Worm (Caenorhabditis elegans) whole organism, L3 larva: ENCODE data around the gene C16D9.9.

Experiments used
- R02D3.7 ChIP-seq: fragments of 150-350 bp; optimal IDR thresholded peaks from 2 replicates; lab custom pipeline; 2014; ENCODE audit warnings: missing biosample characterization, missing genetic modification characterization
- ZK546.5 ChIP-seq: sonication (generic microtip); optimal IDR thresholded peaks from 2 replicates; lab custom pipeline; 2017; ENCODE audit warnings: missing biosample characterization, missing genetic modification characterization
- aly-2 ChIP-seq: fragments of 150-350 bp; optimal IDR thresholded peaks from 2 replicates; lab custom pipeline; 2014; ENCODE audit warnings: missing biosample characterization, missing genetic modification characterization
- ama-1 ChIP-seq: fragments of 150-350 bp; optimal IDR thresholded peaks from 2 replicates; lab custom pipeline; 2018
- ceh-28 ChIP-seq: fragments of 150-350 bp; optimal IDR thresholded peaks from 2 replicates; lab custom pipeline; 2014; ENCODE audit warnings: missing biosample characterization, missing genetic modification reagents, missing genetic modification characterization
- ceh-82 ChIP-seq: fragments of 150-350 bp; optimal IDR thresholded peaks from 2 replicates; lab custom pipeline; 2014; ENCODE audit warnings: missing biosample characterization, missing genetic modification characterization
- ceh-9 ChIP-seq: sonication (generic microtip); optimal IDR thresholded peaks from 2 replicates; lab custom pipeline; 2018; ENCODE audit warnings: missing biosample characterization, missing genetic modification characterization
- egl-27 ChIP-seq: sonication (generic microtip); optimal IDR thresholded peaks from 4 replicates; lab custom pipeline; 2017; ENCODE audit warnings: missing biosample characterization, missing genetic modification reagents, missing genetic modification characterization
- elt-1 ChIP-seq: fragments of 150-350 bp; optimal IDR thresholded peaks from 2 replicates; lab custom pipeline; 2014; ENCODE audit warnings: missing biosample characterization, missing genetic modification characterization
- elt-2 ChIP-seq: sonication (generic microtip); optimal IDR thresholded peaks from 2 replicates; lab custom pipeline; 2016; ENCODE audit warnings: missing genetic modification reagents, mild to moderate bottlenecking, missing genetic modification characterization, missing compliant biosample characterization
- elt-3 ChIP-seq, 3 experiments: fragments of 150-350 bp in 1 of 3; sonication (generic microtip) in 2 of 3; optimal IDR thresholded peaks; 2 replicates in 2 of 3; 4 replicates in 1 of 3; lab custom pipeline; 2014 to 2017; ENCODE audit warnings: missing biosample characterization in 3 of 3, missing genetic modification characterization in 3 of 3
- eor-1 ChIP-seq, 2 experiments: fragments of 150-350 bp; optimal IDR thresholded peaks; 2 replicates each; lab custom pipeline; 2014 to 2018; ENCODE audit warnings: missing biosample characterization in 2 of 2, missing genetic modification characterization in 2 of 2
- fkh-10 ChIP-seq: sonication (generic microtip); optimal IDR thresholded peaks from 2 replicates; lab custom pipeline; 2017; ENCODE audit warnings: missing biosample characterization, missing genetic modification reagents, missing genetic modification characterization
- fkh-2 ChIP-seq: fragments of 150-350 bp; optimal IDR thresholded peaks from 2 replicates; lab custom pipeline; 2014; ENCODE audit warnings: missing biosample characterization, missing genetic modification reagents, missing genetic modification characterization
- fos-1 ChIP-seq: fragments of 150-350 bp; optimal IDR thresholded peaks from 2 replicates; lab custom pipeline; 2014; ENCODE audit warnings: missing biosample characterization, missing genetic modification characterization
- hmg-11 ChIP-seq: sonication (generic microtip); optimal IDR thresholded peaks from 2 replicates; lab custom pipeline; 2016; ENCODE audit warnings: missing genetic modification characterization, missing compliant biosample characterization
- lin-15B ChIP-seq: fragments of 150-350 bp; optimal IDR thresholded peaks from 2 replicates; lab custom pipeline; 2014; ENCODE audit warnings: missing biosample characterization, missing genetic modification characterization
- lin-39 ChIP-seq: fragments of 150-350 bp; optimal IDR thresholded peaks from 2 replicates; lab custom pipeline; 2018; ENCODE audit warnings: missing biosample characterization, missing genetic modification reagents, missing genetic modification characterization
- lsy-12 ChIP-seq: sonication (generic microtip); optimal IDR thresholded peaks from 2 replicates; lab custom pipeline; 2016; ENCODE audit warnings: mild to moderate bottlenecking, missing genetic modification characterization, missing compliant biosample characterization
- mdl-1 ChIP-seq: fragments of 150-350 bp; optimal IDR thresholded peaks from 2 replicates; lab custom pipeline; 2014; ENCODE audit warnings: missing biosample characterization, missing genetic modification characterization
- mml-1 ChIP-seq: fragments of 150-350 bp; sonication (generic microtip); optimal IDR thresholded peaks from 3 replicates; lab custom pipeline; 2014; ENCODE audit warnings: missing biosample characterization, missing genetic modification characterization
- nfya-1 ChIP-seq: sonication (generic microtip); optimal IDR thresholded peaks from 2 replicates; lab custom pipeline; 2017; ENCODE audit warnings: missing genetic modification characterization, mild to moderate bottlenecking, missing compliant biosample characterization, antibody characterized with exemption, moderate library complexity; ENCODE audit not compliant: insufficient read depth
- nhr-11 ChIP-seq: fragments of 150-350 bp; optimal IDR thresholded peaks from 2 replicates; lab custom pipeline; 2014; ENCODE audit warnings: missing biosample characterization, missing genetic modification characterization
- nhr-12 ChIP-seq: fragments of 150-350 bp; optimal IDR thresholded peaks from 2 replicates; lab custom pipeline; 2014; ENCODE audit warnings: missing biosample characterization, missing genetic modification characterization
- nhr-23 ChIP-seq: fragments of 150-350 bp; optimal IDR thresholded peaks from 2 replicates; lab custom pipeline; 2014; ENCODE audit warnings: missing biosample characterization, missing genetic modification reagents, missing genetic modification characterization
- nhr-237 ChIP-seq: fragments of 150-350 bp; optimal IDR thresholded peaks from 2 replicates; lab custom pipeline; 2014; ENCODE audit warnings: missing biosample characterization, missing genetic modification characterization
- nhr-25 ChIP-seq: sonication (generic microtip); optimal IDR thresholded peaks from 2 replicates; lab custom pipeline; 2017; ENCODE audit warnings: missing biosample characterization, missing genetic modification characterization
- nhr-43 ChIP-seq: sonication (generic microtip); optimal IDR thresholded peaks from 2 replicates; lab custom pipeline; 2016; ENCODE audit warnings: mild to moderate bottlenecking, missing genetic modification characterization, missing compliant biosample characterization; ENCODE audit not compliant: poor library complexity, severe bottlenecking
- nhr-67 ChIP-seq: fragments of 150-350 bp; optimal IDR thresholded peaks from 2 replicates; lab custom pipeline; 2014; ENCODE audit warnings: missing biosample characterization, missing genetic modification characterization
- nhr-76 ChIP-seq: fragments of 150-350 bp; sonication (generic microtip); optimal IDR thresholded peaks from 5 replicates; lab custom pipeline; 2014; ENCODE audit warnings: missing biosample characterization, missing genetic modification characterization
- pha-4 ChIP-seq: fragments of 150-350 bp; optimal IDR thresholded peaks from 2 replicates; lab custom pipeline; 2014; ENCODE audit warnings: missing biosample characterization, missing genetic modification reagents, missing genetic modification characterization
- pqm-1 ChIP-seq: fragments of 150-350 bp; optimal IDR thresholded peaks from 2 replicates; lab custom pipeline; 2017; ENCODE audit warnings: missing biosample characterization, missing genetic modification characterization, inconsistent platforms
- sea-2 ChIP-seq: fragments of 150-350 bp; sonication (generic microtip); optimal IDR thresholded peaks from 4 replicates; lab custom pipeline; 2014; ENCODE audit warnings: missing biosample characterization, missing genetic modification reagents, missing genetic modification characterization
- snpc-4 ChIP-seq: fragments of 150-350 bp; optimal IDR thresholded peaks from 2 replicates; lab custom pipeline; 2014; ENCODE audit warnings: missing biosample characterization, missing genetic modification characterization
- unc-39 ChIP-seq: sonication (generic microtip); optimal IDR thresholded peaks from 4 replicates; lab custom pipeline; 2017; ENCODE audit warnings: missing biosample characterization, missing genetic modification characterization
- unc-62 ChIP-seq: fragments of 150-350 bp; sonication (generic microtip); optimal IDR thresholded peaks from 4 replicates; lab custom pipeline; 2014; ENCODE audit warnings: missing biosample characterization, missing genetic modification reagents, missing genetic modification characterization
- zag-1 ChIP-seq: fragments of 150-350 bp; optimal IDR thresholded peaks from 2 replicates; lab custom pipeline; 2014; ENCODE audit warnings: missing biosample characterization, missing genetic modification characterization

The C16D9.9 gene

DNA sequence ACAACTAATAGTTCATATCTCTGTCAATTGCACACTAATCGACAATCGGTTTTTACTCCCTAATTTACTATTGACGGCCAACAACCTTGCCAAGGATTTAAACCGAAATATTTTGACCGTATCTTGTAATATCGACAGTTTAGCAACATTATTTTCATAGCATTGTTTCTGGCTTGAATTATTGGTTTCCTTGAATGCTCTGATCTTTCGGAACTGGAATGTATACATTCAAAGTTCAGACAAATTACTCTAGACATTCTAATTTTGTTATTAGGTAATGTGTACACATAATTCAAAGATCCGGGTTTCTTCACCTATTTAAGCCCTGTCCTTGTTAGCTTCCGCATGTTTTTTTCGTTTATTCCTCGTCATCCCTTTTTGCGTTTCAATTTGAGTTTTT is at the start of gene C16D9.9:
Gene C16D9.9, plus strand, starts transcription at position 301 of the 400 bp plus-strand sequence.
- TF ChIP-seq ceh-9 (tag; lab: Kevin White, UChicago) (no peak), ZK546.5 (no peak), eor-1 (tag; optimal IDR thresholded peaks at IDR 0.05; lab: Kevin White, UChicago) (no peak), mdl-1 (tag; lab: Kevin White, UChicago) (no peak), nhr-237 (tag; lab: Kevin White, UChicago) (no peak), nhr-67 (no peak), egl-27 (tag; lab: Kevin White, UChicago) (no peak), lsy-12 (tag; lab: Kevin White, UChicago) (no peak), pqm-1 (tag; lab: Kevin White, UChicago) (no peak), zag-1 (no peak), snpc-4 (tag; lab: Kevin White, UChicago) (no peak), elt-1 (tag; lab: Kevin White, UChicago) (no peak), nhr-76 (tag; lab: Kevin White, UChicago) (no peak), pha-4 (tag; lab: Kevin White, UChicago) (no peak), elt-2 (tag; lab: Kevin White, UChicago) (no peak), unc-62 (no peak), lin-15B (tag; lab: Kevin White, UChicago) (no peak), mml-1 (no peak), ama-1 (no peak)

DNA sequence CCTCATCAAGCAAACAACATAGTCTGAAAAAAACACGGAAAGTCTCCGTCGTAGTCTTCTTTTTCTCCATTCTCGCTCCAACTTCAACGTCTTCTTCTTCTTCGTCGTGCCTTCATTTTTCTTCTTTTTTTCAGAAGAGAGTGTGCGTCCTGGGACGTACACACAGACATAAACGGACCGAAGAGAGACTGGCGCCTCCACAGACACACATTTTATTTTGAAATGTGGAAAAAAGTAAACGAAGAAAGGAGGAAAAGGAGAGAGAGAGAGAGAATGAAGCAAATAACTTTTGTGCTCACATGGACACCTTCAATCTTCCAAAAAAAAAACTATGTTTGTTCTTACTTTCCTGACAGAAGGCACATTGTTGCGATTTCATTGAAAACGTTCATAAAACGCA is 48.9 kb upstream of the C16D9.9 start:
- TF ChIP-seq nfya-1 (tag; lab: Kevin White, UChicago) (peak; percentile 25), hmg-11 (tag; lab: Kevin White, UChicago) (peak; percentile 70), nhr-43 (tag; lab: Kevin White, UChicago) (no peak), aly-2 (tag; lab: Kevin White, UChicago) (no peak)

DNA sequence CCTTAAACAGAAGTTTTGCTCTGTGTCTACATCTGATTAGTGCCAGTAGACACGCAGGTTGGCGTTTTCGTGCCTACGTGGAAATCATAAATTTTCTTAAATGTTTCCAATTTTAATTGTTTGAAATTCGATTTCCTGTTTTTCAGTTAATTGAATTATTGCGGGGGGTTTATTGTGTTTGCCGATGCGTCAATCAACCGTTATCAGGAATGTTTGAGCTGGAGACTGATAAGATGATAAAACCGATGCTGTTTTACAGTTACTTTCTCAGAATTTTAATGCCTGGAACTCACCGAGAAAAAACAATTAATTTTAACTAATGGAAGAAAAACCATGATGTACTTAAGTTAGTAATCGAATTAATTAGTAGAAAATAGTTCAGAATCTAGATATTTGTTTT is 46.9 kb upstream of the C16D9.9 start:
- peak; percentile 80 for TF ChIP-seq pqm-1 (tag; lab: Kevin White, UChicago)
- TF ChIP-seq ama-1: no peak
- TF ChIP-seq elt-2 (tag; lab: Kevin White, UChicago): peak; percentile 91
- TF ChIP-seq elt-3 (tag; optimal IDR thresholded peaks at IDR 0.05; lab: Kevin White, UChicago): no peak
- TF ChIP-seq mdl-1 (tag; lab: Kevin White, UChicago): no peak

DNA sequence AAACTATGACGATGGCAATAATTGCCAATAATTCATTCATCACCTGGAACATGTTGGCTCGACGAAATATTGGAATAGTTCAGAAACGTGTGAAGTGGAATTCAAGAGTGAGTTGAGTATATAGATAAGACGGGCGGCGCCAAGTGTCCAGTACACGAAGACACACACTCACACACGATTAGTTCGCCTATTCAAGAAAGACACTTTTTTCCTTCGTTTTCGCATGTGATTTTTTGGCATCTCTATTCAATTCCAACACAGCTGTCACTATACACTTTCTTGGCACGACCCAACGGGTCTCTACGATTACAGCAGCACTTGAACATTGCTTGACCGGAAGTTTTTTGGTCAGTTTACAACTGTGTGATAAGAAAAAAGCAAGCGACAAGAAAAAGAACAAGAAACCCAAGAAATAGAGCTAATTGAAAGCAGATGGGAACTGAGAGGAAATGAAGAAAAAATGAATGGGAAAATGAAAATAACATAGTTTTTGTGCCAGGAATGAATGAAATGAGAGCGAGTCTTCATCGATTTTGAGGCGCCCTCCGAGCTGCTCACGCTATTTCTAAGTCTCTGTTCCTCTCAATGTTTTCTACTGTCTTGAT is 46.3 kb upstream of the C16D9.9 start, which contains the start of gene K07C11.8:
Gene K07C11.8, minus strand, starts transcription at position 224 of the 605 bp plus-strand sequence.
- TF ChIP-seq lin-39 (tag; lab: Kevin White, UChicago) (peak; percentile 16), nhr-237 (tag; lab: Kevin White, UChicago) (no peak), elt-2 (tag; lab: Kevin White, UChicago) (peak; percentile 46)

DNA sequence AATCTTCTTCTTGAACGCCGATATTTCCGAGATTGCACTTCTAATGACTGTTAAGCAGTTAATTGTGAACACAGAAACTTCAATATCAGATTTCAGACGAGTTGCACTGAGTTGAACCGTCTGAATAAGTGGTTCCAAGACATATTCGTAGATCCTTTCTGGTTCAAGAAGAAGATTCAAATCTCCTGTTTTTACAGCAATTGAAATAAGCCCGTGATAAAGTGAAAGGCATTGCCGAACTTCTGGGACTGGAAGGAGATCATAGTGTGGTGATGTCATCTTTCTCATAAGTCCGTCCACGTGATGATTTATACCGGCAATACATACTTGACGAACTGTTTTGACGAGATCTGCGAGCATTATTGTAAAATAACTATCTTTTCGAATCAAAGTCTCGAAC is 44.5 kb upstream of the C16D9.9 start:
- TF ChIP-seq nhr-23 (tag; lab: Kevin White, UChicago) (no peak), nhr-25 (tag; lab: Kevin White, UChicago) (no peak), nhr-11 (tag; lab: Kevin White, UChicago) (no peak)

DNA sequence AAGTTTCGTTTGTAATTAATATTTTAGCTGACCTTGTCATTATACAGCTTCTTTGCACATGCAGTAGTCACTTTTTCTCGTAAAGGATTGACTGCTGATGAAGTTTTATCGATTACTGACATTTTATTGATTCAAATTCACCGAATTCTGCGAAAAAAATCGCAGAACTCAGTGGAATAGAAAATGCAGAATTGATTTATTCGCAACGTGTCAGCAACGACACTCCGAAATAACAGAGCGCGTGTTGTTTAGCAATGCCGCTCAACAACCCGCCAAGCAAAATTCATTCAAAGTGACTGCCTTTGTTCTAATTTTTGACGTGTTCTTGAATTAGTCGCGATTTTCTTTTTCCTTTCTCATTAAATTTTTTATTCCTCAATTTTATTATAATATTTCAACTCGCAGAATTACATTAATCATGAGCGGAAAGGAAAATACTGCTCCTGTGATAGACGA is 42.9 kb upstream of the C16D9.9 start, which contains the start of the genes cogc-6 and air-1:
Gene cogc-6, minus strand, starts transcription at position 234 of the 456 bp plus-strand sequence.
Gene air-1, plus strand, starts transcription at position 406 of the 456 bp plus-strand sequence.
- no peak for TF ChIP-seq mml-1
- no peak for TF ChIP-seq fkh-2 (tag; lab: Kevin White, UChicago)
- no peak for TF ChIP-seq lsy-12 (tag; lab: Kevin White, UChicago)
- TF ChIP-seq nhr-43 (tag; lab: Kevin White, UChicago): no peak
- peak; percentile 25 for TF ChIP-seq lin-15B (tag; lab: Kevin White, UChicago)
- TF ChIP-seq elt-2 (tag; lab: Kevin White, UChicago): no peak
- TF ChIP-seq ceh-28 (tag; lab: Kevin White, UChicago): peak; percentile 60
- TF ChIP-seq snpc-4 (tag; lab: Kevin White, UChicago): peak; percentile 53
- no peak for TF ChIP-seq unc-39 (tag; lab: Kevin White, UChicago)
- no peak for TF ChIP-seq nhr-67
- TF ChIP-seq egl-27 (tag; lab: Kevin White, UChicago): no peak
- peak; percentile 43 for TF ChIP-seq pha-4 (tag; lab: Kevin White, UChicago)
- TF ChIP-seq nhr-23 (tag; lab: Kevin White, UChicago): peak; percentile 35
- TF ChIP-seq aly-2 (tag; lab: Kevin White, UChicago): no peak
- TF ChIP-seq sea-2 (GFP tag; lab: Kevin White, UChicago): no peak
- TF ChIP-seq unc-62: no peak
- no peak for TF ChIP-seq elt-1 (tag; lab: Kevin White, UChicago)
- TF ChIP-seq nhr-11 (tag; lab: Kevin White, UChicago): no peak
- TF ChIP-seq fkh-10 (GFP tag; lab: Kevin White, UChicago): no peak
- no peak for TF ChIP-seq nhr-12 (tag; lab: Kevin White, UChicago)
- no peak for TF ChIP-seq ceh-82 (tag; lab: Kevin White, UChicago)
- TF ChIP-seq elt-3 (tag; optimal IDR thresholded peaks at IDR 0.05; lab: Kevin White, UChicago): no peak
- TF ChIP-seq R02D3.7 (tag; lab: Kevin White, UChicago): no peak
- no peak for TF ChIP-seq mdl-1 (tag; lab: Kevin White, UChicago)
- no peak for TF ChIP-seq fos-1 (tag; lab: Kevin White, UChicago)
- TF ChIP-seq lin-39 (tag; lab: Kevin White, UChicago): no peak
- TF ChIP-seq nfya-1 (tag; lab: Kevin White, UChicago): peak; percentile 41
